Fruit fly (Drosophila melanogaster): ENCODE results near the gene ush.

ush gene

dm6 chr2L:563769-564550, 87.9 kb downstream of the ush start, which contains the start of the genes uncNacbeta and CG2794 (continued):
- TF ChIP-seq Hr78 (GFP tag; optimal IDR thresholded peaks at IDR 0.05) (no peak), knrl (GFP tag; IDR thresholded peaks at IDR 0.05; ENCODE audit: partially characterized antibody) (peak; percentile 47; the same call in 1 of the 3 replicates), peb (GFP tag; IDR thresholded peaks at IDR 0.05) (no peak), CG12071 (GFP tag; optimal IDR thresholded peaks at IDR 0.05) (no peak), CG17568 (GFP tag; optimal IDR thresholded peaks at IDR 0.05) (no peak), kah (GFP tag; optimal IDR thresholded peaks at IDR 0.05) (no peak), lov (optimal IDR thresholded peaks at IDR 0.05) (no peak), lov (GFP tag; IDR thresholded peaks at IDR 0.05) (0 out of 3 replicates have a peak, but pooled peaks have one; percentile 18), pzg (GFP tag; optimal IDR thresholded peaks at IDR 0.05) (peak; percentile 82), CG34422 (GFP tag; IDR thresholded peaks at IDR 0.05) (peak; percentile 48; the same call in 1 of the 3 replicates), unc-4 (GFP tag; IDR thresholded peaks at IDR 0.05; ENCODE audit: partially characterized antibody) (peak; percentile 63), Side (GFP tag; optimal IDR thresholded peaks at IDR 0.05) (no peak), Opbp (GFP tag; IDR thresholded peaks at IDR 0.05; ENCODE audit: partially characterized antibody) (peak; percentile 73), CG13287 (GFP tag; IDR thresholded peaks at IDR 0.05; ENCODE audit: partially characterized antibody) (peak; percentile 82), Dll (GFP tag; IDR thresholded peaks at IDR 0.05; ENCODE audit: partially characterized antibody) (peak; percentile 73), CG32772 (GFP tag; IDR thresholded peaks at IDR 0.05) (no peak), Dp (GFP tag; optimal IDR thresholded peaks at IDR 0.05) (peak; percentile 94), MBD-R2 (GFP tag; IDR thresholded peaks at IDR 0.05) (peak; percentile 86), corto (GFP tag; optimal IDR thresholded peaks at IDR 0.05) (no peak), cad (GFP tag; optimal IDR thresholded peaks at IDR 0.05) (no peak), Sry-β (GFP tag; optimal IDR thresholded peaks at IDR 0.05) (peak; percentile 99), ato (GFP tag; IDR thresholded peaks at IDR 0.05; ENCODE audit: partially characterized antibody) (peak; percentile 85), HLH3B (GFP tag; IDR thresholded peaks at IDR 0.05) (no peak), CG4617 (GFP tag; optimal IDR thresholded peaks at IDR 0.05; ENCODE audit: borderline replicate concordance) (peak; percentile 10), bigmax (GFP tag; optimal IDR thresholded peaks at IDR 0.05) (peak; percentile 89), CG2116 (GFP tag; optimal IDR thresholded peaks at IDR 0.05) (peak; percentile 90), D19B (GFP tag; optimal IDR thresholded peaks at IDR 0.05) (no peak), BtbVII (GFP tag; optimal IDR thresholded peaks at IDR 0.05) (no peak), nmo (GFP tag; optimal IDR thresholded peaks at IDR 0.05) (peak; percentile 26), Dref (GFP tag; IDR thresholded peaks at IDR 0.05) (peak; percentile 97), CG2129 (GFP tag; IDR thresholded peaks at IDR 0.05; ENCODE audit: partially characterized antibody) (peak; percentile 26; the same call in 1 of the 2 replicates), da (GFP tag; optimal IDR thresholded peaks at IDR 0.05) (no peak), CG11456 (GFP tag; IDR thresholded peaks at IDR 0.05) (no peak), lmd (GFP tag; IDR thresholded peaks at IDR 0.05) (no peak), sens (GFP tag) (peak; percentile 70), CG12391 (tag; optimal IDR thresholded peaks at IDR 0.05) (peak; percentile 8), TFAM (GFP tag; optimal IDR thresholded peaks at IDR 0.05) (no peak), CG3726 (GFP tag; IDR thresholded peaks at IDR 0.05) (no peak), Scr (GFP tag; IDR thresholded peaks at IDR 0.05; ENCODE audit: partially characterized antibody) (peak; percentile 60), nerfin-2 (GFP tag; IDR thresholded peaks at IDR 0.05; ENCODE audit: partially characterized antibody) (peak; percentile 73), jigr1 (GFP tag; IDR thresholded peaks at IDR 0.05) (no peak), chif (GFP tag; optimal IDR thresholded peaks at IDR 0.05) (no peak), CG4404 (GFP tag; IDR thresholded peaks at IDR 0.05) (no peak), ac (GFP tag; optimal IDR thresholded peaks at IDR 0.05) (no peak), Xrp1 (GFP tag; IDR thresholded peaks at IDR 0.05) (peak; percentile 18; the same call in 1 of the 2 replicates), dm (GFP tag; optimal IDR thresholded peaks at IDR 0.05) (peak; percentile 77), MESR4 (GFP tag; optimal IDR thresholded peaks at IDR 0.05) (peak; percentile 59), CG1024 (GFP tag; IDR thresholded peaks at IDR 0.05) (no peak)

Measured in whole organism, embryonic.